Fruit fly (Drosophila melanogaster) Kc167 (cell line): Measurements from ENCODE around the gene MSAmiP.

ENCODE experiments used
- Myc ChIP-seq: fragments of >200 bp; optimal IDR thresholded peaks from 2 replicates; lab custom pipeline; 2017; ENCODE audit warnings: missing external identifiers
- Sin3A ChIP-seq: fragments of >200 bp; optimal IDR thresholded peaks from 2 replicates; lab custom pipeline; 2018; ENCODE audit warnings: missing external identifiers
- h ChIP-seq: fragments of >200 bp; optimal IDR thresholded peaks from 3 replicates; lab custom pipeline; 2018; ENCODE audit warnings: missing external identifiers
- insv ChIP-seq: fragments of >200 bp; optimal IDR thresholded peaks from 3 replicates; lab custom pipeline; 2018; ENCODE audit warnings: missing external identifiers
- psq ChIP-seq: fragments of >200 bp; optimal IDR thresholded peaks from 2 replicates; lab custom pipeline; 2017; ENCODE audit warnings: missing external identifiers
- ttk ChIP-seq: sonication (Bioruptor generic); optimal IDR thresholded peaks from 2 replicates; lab custom pipeline; 2017; ENCODE audit warnings: missing external identifiers

DNA sequence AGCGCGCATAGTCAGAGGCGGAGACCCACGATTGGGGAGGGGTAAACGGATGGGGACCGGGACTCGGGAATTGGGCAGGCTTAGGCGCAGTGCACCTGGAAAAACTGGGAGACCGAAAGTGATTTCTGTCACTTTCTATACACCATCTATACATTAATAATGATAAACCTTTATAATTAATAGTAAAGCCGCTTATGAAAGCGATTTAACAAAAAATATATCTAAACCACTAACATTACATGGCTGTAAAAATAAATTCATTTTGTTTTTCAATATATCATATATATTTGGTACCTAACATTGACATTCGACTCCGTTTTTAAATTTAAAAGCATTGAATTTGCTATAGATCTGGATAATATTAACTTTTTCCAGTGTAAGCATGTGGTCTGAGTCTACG is 95.1 kb downstream of the MSAmiP start:
- TF ChIP-seq h (lab: Kevin White, UChicago) = no peak
- no peak for TF ChIP-seq Myc (lab: Kevin White, UChicago)
- no peak for TF ChIP-seq ttk (lab: Kevin White, UChicago)
- TF ChIP-seq psq (lab: Kevin White, UChicago) = no peak
- TF ChIP-seq insv (lab: Kevin White, UChicago) = no peak
- no peak for TF ChIP-seq Sin3A (lab: Kevin White, UChicago)
